Worm (Caenorhabditis elegans) whole organism, early embryonic: ENCODE results near the gene F26G1.15.

Source experiments
- ama-1 ChIP-seq: fragments of 150-350 bp; optimal IDR thresholded peaks from 2 replicates; lab custom pipeline; 2014
- ceh-36 ChIP-seq: sonication (generic microtip); optimal IDR thresholded peaks from 2 replicates; lab custom pipeline; 2016; ENCODE audit warnings: missing genetic modification characterization, inconsistent platforms, missing compliant biosample characterization
- flt-1 ChIP-seq: fragments of 200-800 bp; sonication (Bioruptor generic); IDR thresholded peaks from 2 replicates; pipeline ENCODE4 v1.3.6; 2022; ENCODE audit warnings: missing genetic modification characterization, missing compliant biosample characterization
- hmg-4 ChIP-seq: fragments of 200-800 bp; sonication (Bioruptor generic); optimal IDR thresholded peaks from 2 replicates; lab custom pipeline; 2018; ENCODE audit warnings: mild to moderate bottlenecking, missing genetic modification characterization, missing compliant biosample characterization
- hnd-1 ChIP-seq: sonication (generic microtip); optimal IDR thresholded peaks from 2 replicates; lab custom pipeline; 2016; ENCODE audit warnings: missing genetic modification characterization, missing compliant biosample characterization
- pes-1 ChIP-seq: fragments of 200-800 bp; sonication (Bioruptor generic); IDR thresholded peaks from 2 replicates; pipeline ENCODE4 v1.3.6; 2022; ENCODE audit warnings: missing genetic modification reagents, missing genetic modification characterization, missing compliant biosample characterization
- tbx-37 ChIP-seq: fragments of 200-800 bp; sonication (Bioruptor generic); conservative IDR thresholded peaks from 2 replicates; pipeline ENCODE4 v1.3.6; 2022; ENCODE audit warnings: missing genetic modification reagents, missing genetic modification characterization, missing compliant biosample characterization
- tra-4 ChIP-seq: sonication (generic microtip); optimal IDR thresholded peaks from 2 replicates; lab custom pipeline; 2017; ENCODE audit warnings: missing genetic modification characterization, missing compliant biosample characterization

ce11 chrII:4827734-4828609, 37.9 kb downstream of the F26G1.15 start, which contains the start of the genes fbxb-88 and tbck-1:
- TF ChIP-seq ama-1 (lab: Kevin White, UChicago) (no peak), hnd-1 (tag; lab: Kevin White, UChicago) (no peak), tra-4 (no peak), ceh-36 (tag; lab: Kevin White, UChicago) (no peak), tbx-37 (GFP tag; lab: Robert Waterston, UW) (no peak), hmg-4 (GFP tag; lab: Kevin White, UChicago) (no peak), flt-1 (GFP tag; lab: Robert Waterston, UW) (no peak), pes-1 (no peak)
